Worm (Caenorhabditis elegans) whole organism, L3 larva: Measurements from ENCODE around the gene fbxa-9.
"Not testable (repeated sequence)": the region's sequence is repeated elsewhere in the genome, so short reads cannot be mapped to it uniquely, and the experiment has no call there.

Source experiments
- aly-2 ChIP-seq: fragments of 150-350 bp; optimal IDR thresholded peaks from 2 replicates; lab custom pipeline; 2014; ENCODE audit warnings: missing biosample characterization, missing genetic modification characterization
- ama-1 ChIP-seq: fragments of 150-350 bp; optimal IDR thresholded peaks from 2 replicates; lab custom pipeline; 2018
- ceh-16 ChIP-seq: sonication (generic microtip); optimal IDR thresholded peaks from 2 replicates; lab custom pipeline; 2017; ENCODE audit warnings: missing biosample characterization, missing genetic modification characterization
- ceh-82 ChIP-seq: fragments of 150-350 bp; optimal IDR thresholded peaks from 2 replicates; lab custom pipeline; 2014; ENCODE audit warnings: missing biosample characterization, missing genetic modification characterization
- ceh-9 ChIP-seq: sonication (generic microtip); optimal IDR thresholded peaks from 2 replicates; lab custom pipeline; 2018; ENCODE audit warnings: missing biosample characterization, missing genetic modification characterization
- daf-12 ChIP-seq: fragments of 150-350 bp; optimal IDR thresholded peaks from 2 replicates; lab custom pipeline; 2014; ENCODE audit warnings: missing biosample characterization, missing genetic modification reagents, missing genetic modification characterization
- egl-27 ChIP-seq: sonication (generic microtip); optimal IDR thresholded peaks from 4 replicates; lab custom pipeline; 2017; ENCODE audit warnings: missing biosample characterization, missing genetic modification reagents, missing genetic modification characterization
- elt-1 ChIP-seq: fragments of 150-350 bp; optimal IDR thresholded peaks from 2 replicates; lab custom pipeline; 2014; ENCODE audit warnings: missing biosample characterization, missing genetic modification characterization
- elt-2 ChIP-seq: sonication (generic microtip); optimal IDR thresholded peaks from 2 replicates; lab custom pipeline; 2016; ENCODE audit warnings: missing genetic modification reagents, mild to moderate bottlenecking, missing genetic modification characterization, missing compliant biosample characterization
- elt-3 ChIP-seq, 3 experiments: fragments of 150-350 bp in 1 of 3; sonication (generic microtip) in 2 of 3; optimal IDR thresholded peaks; 2 replicates in 2 of 3; 4 replicates in 1 of 3; lab custom pipeline; 2014 to 2017; ENCODE audit warnings: missing biosample characterization in 3 of 3, missing genetic modification characterization in 3 of 3
- eor-1 ChIP-seq, 2 experiments: fragments of 150-350 bp; optimal IDR thresholded peaks; 2 replicates each; lab custom pipeline; 2014 to 2018; ENCODE audit warnings: missing biosample characterization in 2 of 2, missing genetic modification characterization in 2 of 2
- fkh-10 ChIP-seq: sonication (generic microtip); optimal IDR thresholded peaks from 2 replicates; lab custom pipeline; 2017; ENCODE audit warnings: missing biosample characterization, missing genetic modification reagents, missing genetic modification characterization
- fos-1 ChIP-seq: fragments of 150-350 bp; optimal IDR thresholded peaks from 2 replicates; lab custom pipeline; 2014; ENCODE audit warnings: missing biosample characterization, missing genetic modification characterization
- hmg-11 ChIP-seq: sonication (generic microtip); optimal IDR thresholded peaks from 2 replicates; lab custom pipeline; 2016; ENCODE audit warnings: missing genetic modification characterization, missing compliant biosample characterization
- lin-15B ChIP-seq: fragments of 150-350 bp; optimal IDR thresholded peaks from 2 replicates; lab custom pipeline; 2014; ENCODE audit warnings: missing biosample characterization, missing genetic modification characterization
- lsy-12 ChIP-seq: sonication (generic microtip); optimal IDR thresholded peaks from 2 replicates; lab custom pipeline; 2016; ENCODE audit warnings: mild to moderate bottlenecking, missing genetic modification characterization, missing compliant biosample characterization
- mml-1 ChIP-seq: fragments of 150-350 bp; sonication (generic microtip); optimal IDR thresholded peaks from 3 replicates; lab custom pipeline; 2014; ENCODE audit warnings: missing biosample characterization, missing genetic modification characterization
- nhr-11 ChIP-seq: fragments of 150-350 bp; optimal IDR thresholded peaks from 2 replicates; lab custom pipeline; 2014; ENCODE audit warnings: missing biosample characterization, missing genetic modification characterization
- nhr-237 ChIP-seq: fragments of 150-350 bp; optimal IDR thresholded peaks from 2 replicates; lab custom pipeline; 2014; ENCODE audit warnings: missing biosample characterization, missing genetic modification characterization
- nhr-28 ChIP-seq: fragments of 150-350 bp; optimal IDR thresholded peaks from 2 replicates; lab custom pipeline; 2014; ENCODE audit warnings: missing biosample characterization, missing genetic modification characterization
- pha-4 ChIP-seq: fragments of 150-350 bp; optimal IDR thresholded peaks from 2 replicates; lab custom pipeline; 2014; ENCODE audit warnings: missing biosample characterization, missing genetic modification reagents, missing genetic modification characterization
- pqm-1 ChIP-seq: fragments of 150-350 bp; optimal IDR thresholded peaks from 2 replicates; lab custom pipeline; 2017; ENCODE audit warnings: missing biosample characterization, missing genetic modification characterization, inconsistent platforms
- skn-1 ChIP-seq: fragments of 150-350 bp; optimal IDR thresholded peaks from 2 replicates; lab custom pipeline; 2014; ENCODE audit warnings: missing biosample characterization, missing genetic modification characterization
- tbx-2 ChIP-seq: sonication (generic microtip); optimal IDR thresholded peaks from 2 replicates; lab custom pipeline; 2016; ENCODE audit warnings: mild to moderate bottlenecking, missing genetic modification characterization, missing compliant biosample characterization
- unc-39 ChIP-seq: sonication (generic microtip); optimal IDR thresholded peaks from 4 replicates; lab custom pipeline; 2017; ENCODE audit warnings: missing biosample characterization, missing genetic modification characterization
- unc-62 ChIP-seq: fragments of 150-350 bp; sonication (generic microtip); optimal IDR thresholded peaks from 4 replicates; lab custom pipeline; 2014; ENCODE audit warnings: missing biosample characterization, missing genetic modification reagents, missing genetic modification characterization
- ztf-11 ChIP-seq: fragments of 150-350 bp; optimal IDR thresholded peaks from 2 replicates; lab custom pipeline; 2014; ENCODE audit warnings: missing biosample characterization, missing genetic modification characterization
- ztf-4 ChIP-seq: fragments of 150-350 bp; optimal IDR thresholded peaks from 2 replicates; lab custom pipeline; 2014; ENCODE audit warnings: missing biosample characterization, missing genetic modification characterization

fbxa-9 gene

ce11 chrIII:2259329-2259728, 7.1 kb upstream of the fbxa-9 start:
- TF ChIP-seq lsy-12 (tag; lab: Kevin White, UChicago): no peak

DNA sequence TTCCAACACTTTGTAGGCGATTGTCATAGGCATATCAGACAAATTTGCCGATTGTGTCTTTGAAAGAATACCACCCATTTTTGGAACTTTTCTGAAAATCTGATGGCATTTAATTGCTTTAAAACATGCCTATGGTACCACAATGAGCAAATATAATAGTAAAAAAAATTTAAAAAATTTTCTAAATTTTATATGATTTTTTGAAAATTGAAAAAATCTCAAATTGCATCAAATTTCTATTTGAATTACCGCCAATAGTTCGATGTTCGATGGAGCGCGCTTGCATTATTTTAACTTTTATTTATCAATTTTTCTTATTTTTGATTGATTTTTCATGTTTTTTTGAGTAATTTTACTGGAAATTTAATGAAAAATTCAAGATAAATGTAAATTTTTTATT, 5.1 kb upstream of the fbxa-9 start, which contains the start of gene fbxa-42:
fbxa-42 (minus strand) TSS at position 101 of the 400 bp plus-strand sequence.
- not testable (repeated sequence) for TF ChIP-seq elt-3 (tag; optimal IDR thresholded peaks at IDR 0.05; lab: Kevin White, UChicago); lin-15B (tag; lab: Kevin White, UChicago); pqm-1 (tag; lab: Kevin White, UChicago)

DNA sequence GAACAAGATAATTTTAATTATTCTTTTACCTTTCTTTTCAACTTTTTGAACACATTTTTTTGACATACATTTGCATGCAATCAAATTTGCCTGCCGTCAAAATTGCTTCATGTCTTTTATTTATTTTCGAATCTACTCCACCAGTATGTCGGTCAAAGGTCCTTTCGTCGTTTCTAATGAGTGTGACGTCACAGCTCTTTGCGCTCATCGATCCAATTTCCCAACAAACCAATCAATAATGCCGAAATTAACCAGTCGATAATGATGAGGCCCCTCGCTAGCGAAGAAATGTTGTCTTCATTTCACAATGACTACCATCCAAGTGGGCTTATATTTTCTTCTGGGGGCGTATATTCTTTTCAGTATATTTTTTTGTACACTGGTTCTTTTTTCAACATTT, 3.5 kb upstream of the fbxa-9 start, which contains the start of gene Y54F10BM.6:
Y54F10BM.6 (plus strand) TSS at position 301 of the 400 bp plus-strand sequence.
- no peak for TF ChIP-seq egl-27
- TF ChIP-seq daf-12 (tag; lab: Kevin White, UChicago): no peak
- no peak for TF ChIP-seq ztf-11
- no peak for TF ChIP-seq unc-39 (tag; lab: Kevin White, UChicago)
- no peak for TF ChIP-seq fkh-10 (GFP tag; lab: Kevin White, UChicago)
- TF ChIP-seq lsy-12 (tag; lab: Kevin White, UChicago): no peak
- no peak for TF ChIP-seq ama-1 (lab: Kevin White, UChicago)
- no peak for TF ChIP-seq nhr-11 (tag; lab: Kevin White, UChicago)
- TF ChIP-seq hmg-11 (tag; lab: Kevin White, UChicago): no peak
- no peak for TF ChIP-seq fos-1
- no peak for TF ChIP-seq unc-62 (GFP tag; lab: Kevin White, UChicago)
- TF ChIP-seq nhr-237 (tag; lab: Kevin White, UChicago): no peak
- TF ChIP-seq nhr-28 (tag; lab: Kevin White, UChicago): no peak
- no peak for TF ChIP-seq ztf-4
- TF ChIP-seq elt-1 (tag; lab: Kevin White, UChicago): no peak
- TF ChIP-seq ceh-16: no peak
- no peak for TF ChIP-seq eor-1 (tag; optimal IDR thresholded peaks at IDR 0.05; lab: Kevin White, UChicago)
- TF ChIP-seq pqm-1 (tag; lab: Kevin White, UChicago): no peak
- no peak for TF ChIP-seq ceh-9

ce11 chrIII:2272075-2272474, 5.6 kb downstream of the fbxa-9 start, which contains the start of gene fbxa-48:
fbxa-48 (minus strand) TSS chrIII:2272175.
- TF ChIP-seq elt-2 (tag; lab: Kevin White, UChicago) (peak; percentile 38), pqm-1 (tag; lab: Kevin White, UChicago) (peak; percentile 2), eor-1 (tag; optimal IDR thresholded peaks at IDR 0.05; lab: Kevin White, UChicago) (no peak)

DNA sequence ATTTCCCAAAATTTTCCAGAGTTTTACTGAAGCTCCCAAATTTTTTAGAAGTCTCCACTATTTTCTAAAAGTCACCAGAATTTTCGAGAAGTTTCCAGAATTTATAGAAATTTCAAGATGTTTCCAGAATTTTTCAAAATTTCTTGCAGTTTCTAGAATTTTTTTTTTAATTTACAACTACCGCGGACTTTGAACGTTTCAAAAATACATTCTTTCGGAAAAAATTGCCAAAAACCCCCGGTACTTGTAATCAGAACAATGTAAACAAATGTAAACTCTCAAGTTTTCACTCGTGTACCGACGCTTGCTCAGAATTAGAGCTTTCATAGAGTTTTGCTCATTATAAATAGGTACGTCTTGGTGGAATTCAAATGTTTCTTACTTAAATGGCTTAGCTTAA, 6.3 kb downstream of the fbxa-9 start, which contains the start of gene fbxa-39:
fbxa-39 (plus strand) TSS at position 301 of the 400 bp plus-strand sequence.
- no peak for TF ChIP-seq skn-1 (tag; lab: Kevin White, UChicago)
- TF ChIP-seq nhr-11 (tag; lab: Kevin White, UChicago): no peak

DNA sequence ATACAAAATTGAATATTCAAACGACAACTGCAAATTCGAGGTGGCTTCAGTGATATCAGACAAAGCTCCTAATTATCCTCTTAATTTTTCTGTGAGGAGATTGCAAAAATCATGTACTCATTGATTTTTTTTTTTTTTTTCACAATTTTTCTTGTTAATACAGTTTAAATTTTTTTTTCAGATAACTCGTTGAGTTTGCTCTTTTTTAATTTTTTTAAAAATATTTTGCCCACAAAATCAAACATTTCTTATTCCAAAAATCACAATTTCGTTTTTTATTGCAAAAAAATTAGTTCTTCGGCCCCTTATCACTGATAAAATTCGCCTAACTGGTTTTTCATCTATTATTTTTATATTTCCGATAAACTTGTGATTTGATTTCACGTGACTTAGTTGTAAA, 10.4 kb downstream of the fbxa-9 start, which contains the start of gene Y54F10BM.21:
Y54F10BM.21 (plus strand) TSS at position 301 of the 400 bp plus-strand sequence.
- TF ChIP-seq lin-15B (tag; lab: Kevin White, UChicago) (no peak), daf-12 (tag; lab: Kevin White, UChicago) (no peak), fos-1 (no peak), lsy-12 (tag; lab: Kevin White, UChicago) (no peak), elt-3 (tag; optimal IDR thresholded peaks at IDR 0.05; lab: Kevin White, UChicago) (no peak), elt-2 (tag; lab: Kevin White, UChicago) (no peak), hmg-11 (tag; lab: Kevin White, UChicago) (no peak), ztf-4 (no peak), tbx-2 (tag; lab: Kevin White, UChicago) (no peak), ceh-82 (tag; lab: Kevin White, UChicago) (no peak)

ce11 chrIII:2279457-2279856, 13.0 kb downstream of the fbxa-9 start, which contains the start of gene Y54F10BM.23:
Y54F10BM.23 (minus strand) TSS chrIII:2279557.
- TF ChIP-seq pha-4 (tag; lab: Kevin White, UChicago) (no peak), lin-15B (tag; lab: Kevin White, UChicago) (no peak), fos-1 (no peak), aly-2 (tag; lab: Kevin White, UChicago) (no peak), elt-2 (tag; lab: Kevin White, UChicago) (no peak), mml-1 (tag; lab: Kevin White, UChicago) (no peak), ztf-11 (no peak), ztf-4 (no peak)
- TF ChIP-seq, all 47 proteins: peak for 0
